Fruit fly (Drosophila melanogaster) whole organism, embryonic: ENCODE data around the gene CG11342.

Source experiments
- Atf3 ChIP-seq: fragments of 200-800 bp; sonication (Bioruptor generic); optimal IDR thresholded peaks from 3 replicates; lab custom pipeline; 2016; ENCODE audit warnings: missing biosample characterization, missing genetic modification characterization
- BEAF-32 ChIP-seq: fragments of 200-800 bp; sonication (Bioruptor generic); optimal IDR thresholded peaks from 3 replicates; lab custom pipeline; 2017; ENCODE audit warnings: missing biosample characterization, missing genetic modification characterization, mild to moderate bottlenecking, moderate library complexity, missing genetic modification reagents
- CG1233 ChIP-seq: fragments of 200-800 bp; sonication (Bioruptor generic); optimal IDR thresholded peaks from 4 replicates; lab custom pipeline; 2018; ENCODE audit warnings: missing biosample characterization, mild to moderate bottlenecking, missing genetic modification characterization
- CG12391 ChIP-seq: fragments of 200-800 bp; sonication (Bioruptor generic); optimal IDR thresholded peaks from 3 replicates; lab custom pipeline; 2018; ENCODE audit warnings: missing biosample characterization, mild to moderate bottlenecking, missing genetic modification characterization, moderate library complexity
- CG14014 ChIP-seq: fragments of 200-800 bp; sonication (Bioruptor generic); IDR thresholded peaks from 2 replicates; pipeline ENCODE4 v1.3.6; 2022; ENCODE audit warnings: missing biosample characterization, missing genetic modification characterization
- CG15073 ChIP-seq: fragments of 200-800 bp; sonication (Bioruptor generic); optimal IDR thresholded peaks from 2 replicates; lab custom pipeline; 2016; ENCODE audit warnings: missing biosample characterization, missing genetic modification characterization
- CG1602 ChIP-seq: fragments of 200-800 bp; sonication (Bioruptor generic); optimal IDR thresholded peaks from 3 replicates; lab custom pipeline; 2016; ENCODE audit warnings: missing biosample characterization, missing genetic modification characterization
- CG16863 ChIP-seq: fragments of 200-800 bp; sonication (Bioruptor generic); optimal IDR thresholded peaks from 3 replicates; lab custom pipeline; 2016; ENCODE audit warnings: missing biosample characterization, missing genetic modification characterization
- CG1832 ChIP-seq: fragments of 200-800 bp; sonication (Bioruptor generic); optimal IDR thresholded peaks from 2 replicates; lab custom pipeline; 2017; ENCODE audit warnings: missing biosample characterization, mild to moderate bottlenecking, missing genetic modification characterization, inconsistent platforms
- CG18764 ChIP-seq: fragments of 200-800 bp; sonication (Bioruptor generic); optimal IDR thresholded peaks from 3 replicates; lab custom pipeline; 2016; ENCODE audit warnings: missing biosample characterization, missing genetic modification characterization
- CG2116 ChIP-seq: fragments of 200-800 bp; sonication (Bioruptor generic); optimal IDR thresholded peaks from 3 replicates; lab custom pipeline; 2018; ENCODE audit warnings: missing biosample characterization, mild to moderate bottlenecking, missing genetic modification characterization
- CG4282 ChIP-seq: fragments of 200-800 bp; sonication (Bioruptor generic); optimal IDR thresholded peaks from 2 replicates; lab custom pipeline; 2016; ENCODE audit warnings: missing biosample characterization, missing genetic modification characterization
- CG7839 ChIP-seq: fragments of 200-800 bp; sonication (Bioruptor generic); optimal IDR thresholded peaks from 3 replicates; lab custom pipeline; 2018; ENCODE audit warnings: missing biosample characterization, mild to moderate bottlenecking, missing genetic modification characterization, moderate library complexity
- Deaf1 ChIP-seq: fragments of 200-800 bp; optimal IDR thresholded peaks from 3 replicates; lab custom pipeline; 2019; ENCODE audit warnings: missing biosample characterization, mild to moderate bottlenecking, missing genetic modification characterization, moderate library complexity
- Dll ChIP-seq: fragments of 200-800 bp; sonication (Bioruptor generic); IDR thresholded peaks from 4 replicates; pipeline ENCODE4 v1.3.6; 2022; ENCODE audit warnings: missing biosample characterization, missing genetic modification characterization; ENCODE audit not compliant: partially characterized antibody
- Dref ChIP-seq: fragments of 200-800 bp; sonication (Bioruptor generic); IDR thresholded peaks from 2 replicates; pipeline ENCODE4 v1.3.6; 2022; ENCODE audit warnings: missing biosample characterization, missing genetic modification characterization
- ERR ChIP-seq: fragments of 200-800 bp; sonication (Bioruptor generic); optimal IDR thresholded peaks from 2 replicates; lab custom pipeline; 2016; ENCODE audit warnings: missing biosample characterization, missing genetic modification characterization
- H15 ChIP-seq: fragments of 200-800 bp; sonication (Bioruptor generic); IDR thresholded peaks from 3 replicates; pipeline ENCODE4 v1.3.6; 2022; ENCODE audit warnings: missing biosample characterization, missing genetic modification characterization
- Hr51 ChIP-seq, 2 experiments: fragments of 200-800 bp; sonication (Bioruptor generic); optimal IDR thresholded peaks; 2 replicates in 1 of 2; 3 replicates in 1 of 2; lab custom pipeline; 2016 to 2018; ENCODE audit warnings: missing biosample characterization in 2 of 2, missing genetic modification characterization in 2 of 2, mild to moderate bottlenecking in 1 of 2, moderate library complexity in 1 of 2
- Hr78 ChIP-seq, 2 experiments: fragments of 200-800 bp in 1 of 2; fragments of >200 bp in 1 of 2; sonication (Bioruptor generic) in 1 of 2; optimal IDR thresholded peaks; 2 replicates each; lab custom pipeline; 2017 to 2019; ENCODE audit warnings: missing biosample characterization in 2 of 2, missing genetic modification characterization in 2 of 2, mild to moderate bottlenecking in 1 of 2, moderate library complexity in 1 of 2
- Med ChIP-seq: fragments of 200-800 bp; sonication (Bioruptor generic); peaks from one replicate; lab custom pipeline; 2016; ENCODE audit warnings: missing biosample characterization, missing genetic modification characterization, mild to moderate bottlenecking, inconsistent platforms, moderate library complexity
- Opbp ChIP-seq: fragments of 200-800 bp; sonication (Bioruptor generic); IDR thresholded peaks from 3 replicates; pipeline ENCODE4 v1.3.6; 2022; ENCODE audit warnings: missing biosample characterization, missing genetic modification characterization; ENCODE audit not compliant: partially characterized antibody
- Rx ChIP-seq: fragments of 200-800 bp; sonication (Bioruptor generic); IDR thresholded peaks from 2 replicates; pipeline ENCODE4 v1.3.6; 2022; ENCODE audit warnings: missing biosample characterization, missing genetic modification characterization
- Scr ChIP-seq: fragments of 200-800 bp; sonication (Bioruptor generic); IDR thresholded peaks from 2 replicates; pipeline ENCODE4 v1.3.6; 2022; ENCODE audit warnings: missing biosample characterization, missing genetic modification characterization; ENCODE audit not compliant: partially characterized antibody
- Sry-δ ChIP-seq: fragments of 200-800 bp; sonication (Bioruptor generic); optimal IDR thresholded peaks from 2 replicates; lab custom pipeline; 2016; ENCODE audit warnings: missing biosample characterization, missing genetic modification characterization
- YL-1 ChIP-seq: fragments of 200-800 bp; sonication (Bioruptor generic); optimal IDR thresholded peaks from 3 replicates; lab custom pipeline; 2017; ENCODE audit warnings: missing biosample characterization, mild to moderate bottlenecking, missing genetic modification characterization
- amos ChIP-seq: fragments of 200-800 bp; sonication (Bioruptor generic); IDR thresholded peaks from 2 replicates; pipeline ENCODE4 v1.3.6; 2022; ENCODE audit warnings: missing biosample characterization, missing genetic modification characterization; ENCODE audit not compliant: partially characterized antibody
- ato ChIP-seq: fragments of 200-800 bp; sonication (Bioruptor generic); IDR thresholded peaks from 2 replicates; pipeline ENCODE4 v1.3.6; 2022; ENCODE audit warnings: missing biosample characterization, missing genetic modification characterization; ENCODE audit not compliant: partially characterized antibody
- bbx ChIP-seq: fragments of 200-800 bp; sonication (Bioruptor generic); IDR thresholded peaks from 2 replicates; pipeline ENCODE4 v1.3.6; 2022; ENCODE audit warnings: missing biosample characterization, missing genetic modification characterization; ENCODE audit not compliant: partially characterized antibody
- cato ChIP-seq: fragments of 200-800 bp; sonication (Bioruptor generic); optimal IDR thresholded peaks from 2 replicates; lab custom pipeline; 2016; ENCODE audit warnings: missing biosample characterization, missing genetic modification characterization, borderline replicate concordance
- chinmo ChIP-seq: fragments of 200-800 bp; sonication (Bioruptor generic); IDR thresholded peaks from 4 replicates; pipeline ENCODE4 v1.3.6; 2022; ENCODE audit warnings: missing biosample characterization, missing genetic modification characterization; ENCODE audit not compliant: partially characterized antibody
- dan ChIP-seq: fragments of 200-800 bp; sonication (Bioruptor generic); IDR thresholded peaks from 2 replicates; pipeline ENCODE4 v1.3.6; 2022; ENCODE audit warnings: missing biosample characterization, missing genetic modification characterization
- dmrt99B ChIP-seq: fragments of 200-800 bp; sonication (Bioruptor generic); optimal IDR thresholded peaks from 2 replicates; lab custom pipeline; 2018; ENCODE audit warnings: missing biosample characterization, mild to moderate bottlenecking, missing genetic modification characterization, moderate library complexity
- eve ChIP-seq, 2 experiments: fragments of >200 bp; optimal IDR thresholded peaks; 2 replicates each; lab custom pipeline; 2017; ENCODE audit warnings: missing biosample characterization in 2 of 2, missing genetic modification characterization in 2 of 2
- hbn ChIP-seq: fragments of 200-800 bp; sonication (Bioruptor generic); IDR thresholded peaks from 2 replicates; pipeline ENCODE4 v1.3.6; 2022; ENCODE audit warnings: missing biosample characterization, missing genetic modification characterization; ENCODE audit not compliant: partially characterized antibody
- her ChIP-seq: fragments of 200-800 bp; sonication (Bioruptor generic); optimal IDR thresholded peaks from 2 replicates; lab custom pipeline; 2016; ENCODE audit warnings: missing biosample characterization, missing genetic modification characterization
- inv ChIP-seq: fragments of 200-800 bp; sonication (Bioruptor generic); IDR thresholded peaks from 2 replicates; pipeline ENCODE4 v1.3.6; 2022; ENCODE audit warnings: missing biosample characterization, missing genetic modification characterization; ENCODE audit not compliant: partially characterized antibody
- lilli ChIP-seq: fragments of 200-800 bp; sonication (Bioruptor generic); optimal IDR thresholded peaks from 3 replicates; lab custom pipeline; 2016; ENCODE audit warnings: missing biosample characterization, missing genetic modification characterization
- phol ChIP-seq: fragments of 200-800 bp; sonication (Bioruptor generic); optimal IDR thresholded peaks from 3 replicates; lab custom pipeline; 2018; ENCODE audit warnings: missing biosample characterization, mild to moderate bottlenecking, missing genetic modification characterization, moderate library complexity
- sqz ChIP-seq: fragments of 200-800 bp; sonication (Bioruptor generic); optimal IDR thresholded peaks from 3 replicates; lab custom pipeline; 2018; ENCODE audit warnings: missing biosample characterization, mild to moderate bottlenecking, missing genetic modification characterization
- stwl ChIP-seq: fragments of 200-800 bp; sonication (Bioruptor generic); optimal IDR thresholded peaks from 3 replicates; lab custom pipeline; 2018; ENCODE audit warnings: missing biosample characterization, mild to moderate bottlenecking, missing genetic modification characterization, moderate library complexity
- trem ChIP-seq: fragments of 200-800 bp; optimal IDR thresholded peaks from 3 replicates; lab custom pipeline; 2019; ENCODE audit warnings: missing biosample characterization, mild to moderate bottlenecking, missing genetic modification characterization, moderate library complexity
- tx ChIP-seq: fragments of 200-800 bp; sonication (Bioruptor generic); optimal IDR thresholded peaks from 2 replicates; lab custom pipeline; 2016; ENCODE audit warnings: missing biosample characterization, missing genetic modification characterization
- unc-4 ChIP-seq: fragments of 200-800 bp; sonication (Bioruptor generic); IDR thresholded peaks from 2 replicates; pipeline ENCODE4 v1.3.6; 2022; ENCODE audit warnings: missing biosample characterization, missing genetic modification characterization; ENCODE audit not compliant: partially characterized antibody
- vvl ChIP-seq: fragments of 200-800 bp; sonication (Bioruptor generic); IDR thresholded peaks from 2 replicates; pipeline ENCODE4 v1.3.6; 2022; ENCODE audit warnings: missing biosample characterization, missing genetic modification characterization
- zen ChIP-seq: fragments of 200-800 bp; sonication (Bioruptor generic); optimal IDR thresholded peaks from 3 replicates; lab custom pipeline; 2018; ENCODE audit warnings: missing biosample characterization, mild to moderate bottlenecking, missing genetic modification characterization, moderate library complexity

CG11342 gene

DNA sequence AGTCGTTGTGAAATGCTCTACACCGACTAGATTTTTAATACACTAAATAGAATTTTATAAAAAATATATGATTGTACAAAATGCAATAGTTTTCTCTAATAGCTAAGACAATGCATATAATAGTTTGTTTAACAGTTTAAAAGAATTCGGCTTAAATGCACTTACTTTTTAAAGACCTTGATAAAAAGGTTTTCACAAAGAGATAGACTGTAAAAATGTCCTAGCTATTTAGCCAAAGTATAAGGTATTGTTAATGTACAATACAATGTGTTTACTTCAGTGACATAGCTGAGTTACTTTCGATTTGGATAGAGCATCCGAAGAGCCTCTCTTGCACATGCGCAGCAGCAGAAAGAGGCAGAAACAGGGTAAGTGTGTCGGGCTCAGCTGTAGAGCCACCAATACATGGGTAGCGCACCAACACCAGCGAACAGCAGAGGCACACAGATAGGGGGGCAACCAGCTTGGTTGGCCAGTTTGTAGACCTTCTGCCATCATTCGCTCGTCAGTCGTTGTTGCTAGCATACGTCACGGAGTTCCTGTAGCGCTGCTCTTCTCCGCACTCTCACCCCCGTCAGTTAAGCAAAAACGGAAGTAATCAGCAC, 39.5 kb upstream of the CG11342 start, which contains the start of gene TP53INP (continued):
- TF ChIP-seq dmrt99B (tag; lab: Kevin White, UChicago), result peak; percentile 93
- TF ChIP-seq H15 (GFP tag; lab: Robert Waterston, UW), result peak; percentile 66; the same call in 1 of the 3 replicates
- TF ChIP-seq CG1602 (GFP tag; lab: Kevin White, UChicago), result peak; percentile 88
- TF ChIP-seq CG4282 (GFP tag; lab: Kevin White, UChicago), result no peak
- TF ChIP-seq CG12391, result peak; percentile 93
- peak; percentile 75 for TF ChIP-seq Deaf1 (tag; lab: Kevin White, UChicago)
- peak; percentile 65 for TF ChIP-seq cato (GFP tag; lab: Kevin White, UChicago)
- peak; percentile 96 for TF ChIP-seq chinmo (GFP tag; lab: Robert Waterston, UW)
- TF ChIP-seq CG2116 (GFP tag; lab: Kevin White, UChicago), result peak; percentile 60
- peak; percentile 17 for TF ChIP-seq ERR (GFP tag; lab: Kevin White, UChicago)
- TF ChIP-seq tx, result peak; percentile 44
- peak; percentile 53 for TF ChIP-seq Rx (GFP tag; lab: Robert Waterston, UW)
- TF ChIP-seq CG1832 (GFP tag; lab: Kevin White, UChicago), result no peak
- peak; percentile 75 for TF ChIP-seq CG16863 (GFP tag; lab: Kevin White, UChicago)
- peak; percentile 74 for TF ChIP-seq her (GFP tag; lab: Kevin White, UChicago)
- peak; percentile 55 for TF ChIP-seq YL-1 (GFP tag; lab: Kevin White, UChicago)
- TF ChIP-seq vvl (GFP tag; lab: Robert Waterston, UW), result peak; percentile 80
- TF ChIP-seq dan, result no peak
- TF ChIP-seq, all 482 proteins: peak for 386

- TF ChIP-seq zen (tag; lab: Kevin White, UChicago) (no peak), Hr78 (GFP tag; optimal IDR thresholded peaks at IDR 0.05; lab: Kevin White, UChicago) (peak in 1 of 2 experiments; percentile 60), CG7839 (tag; lab: Kevin White, UChicago) (no peak), ato (GFP tag; lab: Robert Waterston, UW) (peak; percentile 31; the same call in 1 of the 2 replicates), Opbp (peak; percentile 79), CG15073 (GFP tag; lab: Kevin White, UChicago) (no peak), eve (GFP tag; optimal IDR thresholded peaks at IDR 0.05; lab: Kevin White, UChicago) (peak in 1 of 2 experiments; percentile 43), Atf3 (GFP tag; lab: Kevin White, UChicago) (no peak), BEAF-32 (peak; percentile 76), CG12391 (peak; percentile 2), amos (GFP tag; lab: Robert Waterston, UW) (peak; percentile 81; the same call in 1 of the 2 replicates), CG14014 (GFP tag; lab: Robert Waterston, UW) (no peak), Scr (GFP tag; lab: Robert Waterston, UW) (peak; percentile 73), hbn (peak; percentile 75), phol (peak; percentile 4), Dref (GFP tag; lab: Robert Waterston, UW) (peak; percentile 93), Hr51 (GFP tag; optimal IDR thresholded peaks at IDR 0.05; lab: Kevin White, UChicago) (peak in 1 of 2 experiments; percentile 3), unc-4 (GFP tag; lab: Robert Waterston, UW) (peak; percentile 82), bbx (GFP tag; lab: Robert Waterston, UW) (peak; percentile 82), Dll (GFP tag; lab: Robert Waterston, UW) (peak; percentile 74), CG2116 (GFP tag; lab: Kevin White, UChicago) (peak; percentile 46), CG18764 (GFP tag; lab: Kevin White, UChicago) (no peak), inv (GFP tag; lab: Robert Waterston, UW) (0 out of 2 replicates have a peak, but pooled peaks have one; percentile 43), CG1233 (GFP tag; lab: Kevin White, UChicago) (no peak), trem (tag; lab: Kevin White, UChicago) (peak; percentile 10), stwl (peak; percentile 8), Med (peak; percentile 27), lilli (GFP tag; lab: Kevin White, UChicago) (no peak), sqz (GFP tag; lab: Kevin White, UChicago) (peak; percentile 76), Sry-δ (GFP tag; lab: Kevin White, UChicago) (peak; percentile 78)
These were observed 38.7 kb upstream of the CG11342 start, which contains the start of gene CG15019 for dm6 chr3L:4405922-4406321. TSS of gene CG15019 (minus strand) at chr3L:4406059.
